Worm (Caenorhabditis elegans): ENCODE results near the gene daf-12.

The daf-12 gene

DNA sequence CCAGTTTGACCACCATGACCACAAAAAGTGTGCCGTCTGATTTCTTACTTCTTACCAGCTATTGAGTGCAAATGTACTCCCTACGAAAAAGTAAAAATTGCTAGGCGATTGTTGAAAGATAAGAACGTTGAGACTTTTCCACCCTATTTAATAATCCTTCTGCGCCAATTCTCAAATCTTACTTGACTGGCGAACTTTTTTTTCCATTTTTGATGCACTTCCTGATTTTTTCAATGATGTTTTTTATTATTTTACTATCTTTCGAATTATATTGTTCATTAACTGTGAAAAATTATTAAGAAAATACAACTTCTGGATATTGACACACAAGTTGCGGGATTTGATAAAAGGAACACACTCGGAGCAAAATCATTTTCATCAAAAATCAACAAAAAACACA lies at the start of gene daf-12:
daf-12 (plus strand) TSS at position 301 of the 400 bp plus-strand sequence.
- TF ChIP-seq him-1 (tag; optimal IDR thresholded peaks at IDR 0.05) = no peak
- TF ChIP-seq dao-5 (tag; optimal IDR thresholded peaks at IDR 0.05) = no peak
- TF ChIP-seq W03F9.2 (tag; optimal IDR thresholded peaks at IDR 0.05) = no peak

DNA sequence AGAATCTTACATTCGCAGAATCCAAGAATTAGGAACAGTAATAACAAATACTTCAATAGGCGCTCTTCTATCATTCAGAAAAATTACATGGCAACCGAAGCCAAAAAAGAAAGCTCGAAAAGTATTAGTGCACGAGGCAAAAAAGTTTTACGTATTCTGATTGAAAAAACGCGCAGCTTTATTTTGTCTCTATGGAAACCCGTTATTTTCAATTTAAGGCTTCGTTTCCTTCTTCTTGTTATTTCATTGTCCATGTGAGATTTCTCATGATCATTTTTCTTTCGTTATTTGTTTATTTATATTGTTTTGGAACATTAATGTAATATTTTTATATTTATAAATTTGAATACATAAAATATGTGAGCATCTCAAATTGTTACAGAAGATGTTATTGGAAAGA lies 46.2 kb upstream of the daf-12 start, which contains the start of gene F57C7.4:
F57C7.4 (minus strand) TSS at position 101 of the 400 bp plus-strand sequence.
- TF ChIP-seq dao-5 (tag; optimal IDR thresholded peaks at IDR 0.05) = no peak
- TF ChIP-seq him-1 (tag; optimal IDR thresholded peaks at IDR 0.05) = no peak
- TF ChIP-seq W03F9.2 (tag; optimal IDR thresholded peaks at IDR 0.05) = no peak

DNA sequence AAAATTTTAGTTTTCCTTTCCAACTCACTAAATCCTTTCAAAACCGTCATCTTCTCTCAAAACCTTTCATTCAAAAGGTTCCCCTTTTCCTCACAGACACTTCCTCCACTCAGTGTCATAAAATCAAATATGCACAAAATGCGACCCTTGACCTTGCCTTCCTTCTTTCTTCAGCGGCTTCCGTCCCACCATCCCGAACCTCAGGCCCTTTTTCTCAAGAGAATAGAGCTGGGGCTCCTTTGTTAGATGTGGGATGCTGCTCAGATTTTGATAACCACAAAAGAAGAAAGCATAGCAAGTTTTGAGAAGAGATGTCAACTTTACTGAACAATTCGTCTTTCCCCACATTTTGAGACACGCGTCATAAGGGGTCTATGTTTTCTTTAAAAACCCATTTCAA lies 44.9 kb upstream of the daf-12 start:
- TF ChIP-seq dao-5 (tag; optimal IDR thresholded peaks at IDR 0.05) (no peak), him-1 (tag; optimal IDR thresholded peaks at IDR 0.05) (no peak), W03F9.2 (tag; optimal IDR thresholded peaks at IDR 0.05) (no peak)

DNA sequence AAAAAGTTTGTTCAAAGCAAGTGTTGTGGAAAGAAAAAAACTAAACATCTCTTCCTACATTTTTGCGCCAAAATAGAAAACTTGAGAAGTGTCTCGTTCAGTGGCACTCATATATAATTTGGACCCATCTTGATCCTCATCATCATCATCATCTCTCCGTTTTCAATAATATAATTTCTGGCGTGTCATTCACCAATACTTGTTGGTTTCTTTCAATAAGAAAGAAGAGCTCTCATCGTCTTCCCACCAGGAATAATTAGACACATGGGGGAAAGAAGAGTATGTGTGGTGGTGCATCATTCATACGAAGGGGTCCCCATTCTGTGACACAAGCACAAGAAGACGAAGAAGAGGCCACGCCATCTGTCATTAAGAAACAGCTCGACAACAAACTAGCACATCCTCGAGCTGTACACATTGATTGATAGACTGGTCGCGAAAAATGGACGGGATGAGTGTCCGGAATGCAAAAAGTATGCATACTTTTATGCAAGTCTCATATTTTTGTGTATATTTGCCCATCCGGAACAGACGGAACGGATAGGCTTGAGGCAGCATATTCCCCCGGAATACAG lies 44.4 kb upstream of the daf-12 start:
- TF ChIP-seq W03F9.2 (tag; optimal IDR thresholded peaks at IDR 0.05) (no peak), him-1 (tag; optimal IDR thresholded peaks at IDR 0.05) (no peak), dao-5 (tag; optimal IDR thresholded peaks at IDR 0.05) (no peak)

DNA sequence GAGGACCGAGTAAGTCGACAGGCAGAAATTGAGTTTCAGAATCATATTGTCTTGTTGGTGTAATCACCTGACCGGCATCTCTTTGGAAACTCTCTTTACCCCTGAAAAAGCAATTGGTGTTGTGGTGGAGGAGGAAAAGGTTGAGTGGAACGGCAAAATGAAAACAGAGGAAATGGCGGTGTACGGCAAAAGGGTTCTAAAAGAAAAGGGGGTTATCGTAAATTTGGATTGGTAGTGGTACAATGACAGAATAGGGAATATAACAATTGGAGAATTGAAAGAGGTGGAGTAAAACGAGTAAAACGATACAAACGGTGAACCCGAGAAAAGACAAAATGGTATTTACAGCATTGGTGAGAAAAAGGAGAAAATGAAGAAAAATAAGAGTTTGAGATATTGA lies 42.5 kb upstream of the daf-12 start, which contains the start of gene sdn-1:
sdn-1 (minus strand) TSS at position 101 of the 400 bp plus-strand sequence.
- TF ChIP-seq W03F9.2 (tag; optimal IDR thresholded peaks at IDR 0.05) (no peak), him-1 (tag; optimal IDR thresholded peaks at IDR 0.05) (no peak), dao-5 (tag; optimal IDR thresholded peaks at IDR 0.05) (no peak)

DNA sequence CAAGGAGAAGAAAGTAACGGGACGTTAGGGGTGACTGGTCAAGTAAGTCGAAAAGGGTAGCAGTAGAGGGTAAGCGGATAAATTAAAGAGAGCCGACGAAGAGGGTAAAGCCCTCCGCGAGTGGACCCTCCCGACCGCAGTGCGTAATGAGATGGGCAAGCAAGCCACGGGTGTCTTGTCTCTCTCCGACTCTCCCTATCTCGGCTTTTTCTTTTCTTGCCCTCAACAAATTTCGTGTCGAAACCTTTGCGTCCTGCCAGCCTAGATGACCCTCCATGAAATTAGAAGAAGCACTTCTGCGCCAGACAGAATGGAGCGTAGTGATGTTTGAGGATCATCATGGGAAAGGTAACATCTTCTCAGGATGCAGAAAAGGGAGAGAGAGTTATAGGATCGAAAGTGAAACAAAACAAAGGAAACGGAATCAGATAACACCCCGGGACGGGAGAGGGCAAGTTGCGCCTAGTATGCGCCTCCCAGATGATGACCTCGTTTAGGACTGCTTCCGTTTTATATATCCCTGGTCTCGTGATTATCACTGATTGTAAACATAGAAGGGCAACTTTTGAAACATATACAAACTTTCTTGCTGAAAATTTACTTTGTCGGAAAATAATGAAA lies 41.8 kb upstream of the daf-12 start:
- TF ChIP-seq dao-5 (tag; optimal IDR thresholded peaks at IDR 0.05) (no peak), him-1 (tag; optimal IDR thresholded peaks at IDR 0.05) (no peak), W03F9.2 (tag; optimal IDR thresholded peaks at IDR 0.05) (no peak)

DNA sequence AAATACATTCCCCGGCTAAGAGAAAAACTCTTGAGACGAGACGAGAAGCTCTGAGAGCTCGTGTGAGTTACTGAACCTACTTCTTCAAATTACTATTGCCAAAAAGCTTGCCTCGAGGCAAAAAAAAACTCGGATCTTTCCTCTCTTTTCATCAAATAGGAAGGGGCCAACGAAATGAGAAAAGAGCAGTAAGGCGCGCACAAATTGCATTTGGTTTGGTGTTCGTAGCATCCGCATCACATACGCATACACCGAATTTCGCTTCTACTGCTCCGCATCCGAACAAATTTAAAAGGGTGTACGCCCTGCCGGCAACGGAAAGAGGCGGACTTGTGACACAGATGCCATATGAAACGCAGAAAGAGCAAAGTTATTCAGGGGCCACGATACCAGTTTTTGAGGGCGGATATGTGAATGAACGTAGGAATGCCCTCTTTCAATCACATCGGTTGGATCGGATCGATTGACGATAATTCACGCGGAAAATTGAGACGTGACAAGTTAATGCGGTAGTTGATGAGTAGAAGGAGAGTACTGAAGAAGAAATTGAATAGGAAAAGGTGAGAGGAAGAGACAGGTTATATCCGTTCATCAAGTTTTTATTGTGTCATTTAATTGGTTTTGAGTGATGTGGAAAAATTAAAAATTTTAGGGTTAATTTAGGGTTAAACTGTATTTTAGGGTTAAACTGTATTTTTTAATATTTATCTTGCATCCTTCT lies 40.8 kb upstream of the daf-12 start:
- TF ChIP-seq dao-5 (tag; optimal IDR thresholded peaks at IDR 0.05) (no peak), him-1 (tag; optimal IDR thresholded peaks at IDR 0.05) (no peak), W03F9.2 (tag; optimal IDR thresholded peaks at IDR 0.05) (no peak)

DNA sequence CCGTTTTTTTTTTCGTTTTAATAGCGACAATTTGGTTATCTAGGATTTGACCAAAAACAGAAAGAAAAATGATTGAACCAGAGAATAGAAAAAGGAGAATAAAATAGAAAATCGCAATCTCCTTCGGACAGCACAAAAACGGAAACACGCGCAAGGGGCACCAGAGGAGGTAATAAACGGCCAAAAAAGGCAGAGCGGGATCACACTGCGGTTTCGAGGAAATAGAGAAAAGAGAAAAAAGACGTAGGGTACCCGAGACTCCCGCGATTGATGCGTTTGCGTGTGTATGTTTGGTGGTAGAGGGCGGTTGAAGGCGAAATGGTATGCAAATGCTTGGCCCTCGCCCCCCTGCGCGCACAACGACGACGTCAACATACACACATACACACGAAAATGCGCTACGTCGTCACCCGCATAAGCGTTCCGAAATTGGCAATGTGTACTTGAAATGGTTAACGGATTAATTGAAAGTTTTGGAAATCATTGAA lies 39.2 kb upstream of the daf-12 start:
- no peak for TF ChIP-seq W03F9.2 (tag; optimal IDR thresholded peaks at IDR 0.05)

DNA sequence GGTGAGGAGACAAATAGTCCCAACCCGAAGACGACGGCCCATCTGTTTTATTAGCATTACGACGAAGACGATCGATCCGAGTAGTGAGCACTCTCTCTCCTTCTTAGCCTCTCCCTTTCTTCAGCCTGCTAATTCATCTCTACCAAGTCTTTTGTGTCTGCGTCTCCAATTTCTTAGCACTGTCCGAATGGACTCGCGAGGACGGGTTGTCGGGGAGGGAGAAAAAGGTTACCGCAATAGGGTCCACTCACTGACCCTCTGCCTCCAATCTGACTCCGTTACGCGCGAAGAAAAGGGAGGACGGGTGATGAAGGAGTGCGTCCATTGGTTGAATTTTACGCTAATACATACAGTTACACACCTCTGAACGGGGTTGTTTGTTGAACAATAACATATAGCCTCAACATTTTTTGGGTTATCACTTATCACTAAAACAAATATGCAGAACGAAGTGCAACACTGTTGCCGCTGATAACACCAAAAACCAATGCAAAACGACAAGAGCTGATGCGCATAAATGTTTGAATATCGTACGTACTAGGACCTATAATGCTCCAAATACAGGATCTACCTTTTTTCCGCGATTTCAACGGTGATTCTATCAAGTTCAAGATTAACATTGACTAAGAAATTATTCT lies 38.0 kb upstream of the daf-12 start:
- TF ChIP-seq him-1 (tag; optimal IDR thresholded peaks at IDR 0.05) = peak; percentile 41
- TF ChIP-seq W03F9.2 (tag; optimal IDR thresholded peaks at IDR 0.05) = no peak

DNA sequence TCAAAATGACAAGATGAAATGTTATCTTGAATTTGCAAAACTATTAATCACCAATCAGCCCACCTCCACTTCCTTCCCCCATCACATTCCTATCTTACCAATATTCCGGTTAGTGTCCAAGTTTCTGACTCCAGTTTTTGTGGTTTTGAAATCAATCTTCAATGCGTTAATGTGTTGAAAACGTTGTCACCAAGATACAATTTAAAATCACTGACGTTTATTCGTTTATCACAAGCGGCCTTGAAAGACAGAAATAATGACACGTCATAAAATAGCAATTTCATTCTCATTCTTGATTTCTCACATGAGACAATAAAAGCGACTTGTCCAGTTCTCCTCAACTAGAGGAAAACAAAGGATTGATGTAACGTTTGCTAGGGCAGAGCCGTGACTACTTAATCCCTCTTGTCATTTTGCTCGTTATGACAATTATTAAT lies 36.0 kb upstream of the daf-12 start:
- no peak for TF ChIP-seq W03F9.2 (tag; optimal IDR thresholded peaks at IDR 0.05)
- no peak for TF ChIP-seq dao-5 (tag; optimal IDR thresholded peaks at IDR 0.05)
- no peak for TF ChIP-seq him-1 (tag; optimal IDR thresholded peaks at IDR 0.05)

DNA sequence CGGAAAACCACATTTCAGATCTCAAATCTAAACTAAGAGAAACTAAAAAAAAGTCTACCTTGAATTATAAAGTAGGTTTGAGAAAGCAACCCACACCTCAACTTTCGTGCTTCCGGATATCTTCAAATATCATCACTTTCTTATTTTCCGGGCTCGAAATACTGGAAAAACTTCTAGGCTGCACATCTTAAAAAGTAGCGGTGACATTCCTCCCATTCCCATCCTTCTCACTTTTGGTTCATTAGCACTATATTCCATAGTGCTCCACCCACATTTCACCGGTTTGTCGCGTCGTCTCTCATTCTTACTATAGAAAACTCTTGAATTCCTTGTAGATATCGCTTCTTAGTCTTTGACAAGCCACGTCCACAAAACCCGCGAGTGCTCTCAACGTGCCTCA lies 31.3 kb upstream of the daf-12 start, which contains the start of gene flp-19:
flp-19 (plus strand) TSS at position 301 of the 400 bp plus-strand sequence.
- no peak for TF ChIP-seq him-1 (tag; optimal IDR thresholded peaks at IDR 0.05)
- no peak for TF ChIP-seq W03F9.2 (tag; optimal IDR thresholded peaks at IDR 0.05)
- no peak for TF ChIP-seq dao-5 (tag; optimal IDR thresholded peaks at IDR 0.05)

DNA sequence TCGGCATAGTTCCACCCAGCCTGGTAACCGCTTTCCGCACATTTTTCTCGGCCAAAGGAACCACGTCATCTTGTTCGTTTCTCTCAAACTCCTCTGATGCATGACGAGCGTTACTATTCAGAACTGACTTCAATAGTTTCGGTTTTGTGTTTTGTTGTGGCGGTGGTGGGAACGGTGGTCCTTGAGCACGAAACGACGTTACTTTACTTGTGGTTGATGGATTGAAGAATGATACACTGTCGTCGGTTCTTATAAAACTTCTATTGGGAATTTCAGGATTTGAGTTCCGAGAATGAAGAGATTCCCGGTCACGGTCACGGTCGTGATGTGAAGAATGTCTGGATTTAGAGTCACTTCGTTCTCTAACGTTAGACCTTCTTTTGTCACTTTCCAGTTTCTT lies 25.8 kb upstream of the daf-12 start:
- no peak for TF ChIP-seq W03F9.2 (tag; optimal IDR thresholded peaks at IDR 0.05)
- no peak for TF ChIP-seq him-1 (tag; optimal IDR thresholded peaks at IDR 0.05)
- no peak for TF ChIP-seq dao-5 (tag; optimal IDR thresholded peaks at IDR 0.05)

DNA sequence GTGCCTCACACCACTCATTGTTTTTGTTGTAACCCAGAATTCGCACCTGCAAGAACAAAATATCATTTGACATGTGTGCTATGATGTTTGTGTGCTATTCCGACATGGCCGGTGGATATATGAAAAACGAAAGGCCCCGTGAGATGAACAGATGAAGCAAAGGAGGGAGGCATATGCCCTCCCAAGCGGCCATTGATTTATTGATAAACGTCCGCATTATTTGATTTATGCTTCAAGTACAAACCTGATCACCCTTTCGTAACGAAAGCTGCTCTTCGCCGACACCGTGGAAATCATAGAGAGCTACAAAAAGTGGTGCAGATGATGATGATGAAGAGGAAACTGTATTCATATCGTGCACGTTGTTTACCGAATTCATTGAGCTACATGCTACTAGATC lies 23.4 kb upstream of the daf-12 start:
- TF ChIP-seq dao-5 (tag; optimal IDR thresholded peaks at IDR 0.05) (no peak), him-1 (tag; optimal IDR thresholded peaks at IDR 0.05) (no peak), W03F9.2 (tag; optimal IDR thresholded peaks at IDR 0.05) (no peak)

DNA sequence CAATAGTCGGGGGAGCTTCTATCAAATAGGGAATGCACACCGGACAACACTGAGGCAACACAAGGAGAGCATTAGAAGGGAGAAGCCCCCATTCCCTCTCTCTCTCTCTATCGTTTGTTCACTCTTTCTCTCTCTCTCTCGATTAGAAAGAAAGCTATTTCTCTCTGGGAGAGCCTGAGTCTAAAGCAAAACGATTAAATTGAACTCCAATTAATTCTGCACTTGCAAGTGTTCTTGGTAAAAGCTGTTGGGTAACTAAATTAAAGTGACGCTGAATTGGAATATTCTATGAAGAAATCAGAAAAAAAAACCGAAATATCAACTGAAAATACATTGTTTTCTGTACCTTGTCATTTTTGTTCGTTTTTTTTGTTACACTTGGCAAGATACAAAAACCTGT lies 19.7 kb upstream of the daf-12 start:
- TF ChIP-seq him-1 (tag; optimal IDR thresholded peaks at IDR 0.05) (no peak), W03F9.2 (tag; optimal IDR thresholded peaks at IDR 0.05) (no peak), dao-5 (tag; optimal IDR thresholded peaks at IDR 0.05) (no peak)

Measured in whole organism, L4/young adult.